Worm (Caenorhabditis elegans) whole organism, midembryonic: ENCODE measurements around the gene pph-2.

ENCODE experiments used
- T22C8.4 ChIP-seq: fragments of 200-800 bp; sonication (Bioruptor generic); IDR thresholded peaks from 2 replicates; pipeline ENCODE4 v1.3.6; 2022; ENCODE audit warnings: missing genetic modification characterization, missing compliant biosample characterization
- flt-1 ChIP-seq: fragments of 200-800 bp; sonication (Bioruptor generic); IDR thresholded peaks from 2 replicates; pipeline ENCODE4 v1.3.6; 2022; ENCODE audit warnings: missing genetic modification characterization, missing compliant biosample characterization
- ref-1 ChIP-seq: fragments of 200-800 bp; sonication (Bioruptor generic); conservative IDR thresholded peaks from 2 replicates; pipeline ENCODE4 v1.3.6; 2022; ENCODE audit warnings: missing genetic modification reagents, missing genetic modification characterization, missing compliant biosample characterization
- tab-1 ChIP-seq: fragments of 200-800 bp; sonication (Bioruptor generic); IDR thresholded peaks from 2 replicates; pipeline ENCODE4 v1.3.6; 2022; ENCODE audit warnings: missing genetic modification characterization, missing compliant biosample characterization
- ztf-29 ChIP-seq: fragments of 200-800 bp; sonication (Bioruptor generic); IDR thresholded peaks from 2 replicates; pipeline ENCODE4 v1.3.6; 2022; ENCODE audit warnings: missing genetic modification reagents, missing genetic modification characterization, missing compliant biosample characterization

DNA sequence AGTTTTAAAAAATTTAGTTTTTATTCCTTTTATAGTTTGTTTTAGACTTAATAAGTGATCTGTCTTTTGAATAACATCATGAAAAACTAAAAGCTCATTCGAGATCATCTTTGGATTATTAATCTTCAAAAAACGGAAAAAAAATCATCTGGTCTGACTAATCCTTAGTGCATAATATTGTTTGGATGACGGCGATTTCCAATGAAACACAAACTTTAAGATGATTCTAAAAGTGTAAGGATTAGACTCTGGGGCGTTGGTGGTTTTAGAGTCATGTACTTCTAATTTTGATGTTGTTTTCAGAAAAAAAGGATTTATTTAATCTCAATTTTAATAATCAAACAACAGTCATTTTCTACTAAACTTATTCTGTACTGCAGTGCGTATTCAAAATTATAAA lies 15.8 kb upstream of the pph-2 start:
- TF ChIP-seq T22C8.4 (GFP tag; lab: Robert Waterston, UW) (no peak), ztf-29 (GFP tag; lab: Robert Waterston, UW) (no peak), tab-1 (GFP tag; lab: Robert Waterston, UW) (no peak), flt-1 (GFP tag; lab: Robert Waterston, UW) (no peak), ref-1 (GFP tag; lab: Robert Waterston, UW) (no peak)
